Worm (Caenorhabditis elegans): ENCODE measurements around the gene T15B12.2.

T15B12.2 gene

ce11 chrIII:5285484-5285883 is 16.2 kb downstream of the T15B12.2 start:
- no peak for TF ChIP-seq unc-62 (GFP tag; optimal IDR thresholded peaks at IDR 0.05)
- TF ChIP-seq ceh-82 (tag; optimal IDR thresholded peaks at IDR 0.05): no peak
- no peak for TF ChIP-seq nhr-21 (tag; optimal IDR thresholded peaks at IDR 0.05)
- no peak for TF ChIP-seq mab-5 (tag; optimal IDR thresholded peaks at IDR 0.05)
- no peak for TF ChIP-seq unc-55 (GFP tag; optimal IDR thresholded peaks at IDR 0.05)
- no peak for TF ChIP-seq gmeb-1 (tag; optimal IDR thresholded peaks at IDR 0.05)
- TF ChIP-seq nhr-129 (tag; optimal IDR thresholded peaks at IDR 0.05): no peak
- TF ChIP-seq nhr-12 (tag; optimal IDR thresholded peaks at IDR 0.05): no peak
- TF ChIP-seq sem-4 (tag; optimal IDR thresholded peaks at IDR 0.05): no peak
- TF ChIP-seq alr-1 (tag; optimal IDR thresholded peaks at IDR 0.05): no peak
- no peak for TF ChIP-seq crh-2 (tag; optimal IDR thresholded peaks at IDR 0.05)
- TF ChIP-seq egl-27 (tag; optimal IDR thresholded peaks at IDR 0.05): no peak

ce11 chrIII:5280228-5280627 is 21.5 kb downstream of the T15B12.2 start:
- TF ChIP-seq skn-1 (tag; optimal IDR thresholded peaks at IDR 0.05): no peak
- no peak for TF ChIP-seq nhr-23 (tag; optimal IDR thresholded peaks at IDR 0.05)
- TF ChIP-seq sem-4 (tag; optimal IDR thresholded peaks at IDR 0.05): no peak
- TF ChIP-seq nhr-11 (tag; optimal IDR thresholded peaks at IDR 0.05): no peak
- TF ChIP-seq nhr-21 (tag; optimal IDR thresholded peaks at IDR 0.05): no peak
- TF ChIP-seq ztf-4 (tag; optimal IDR thresholded peaks at IDR 0.05): no peak
- peak; percentile 14 for TF ChIP-seq unc-55 (GFP tag; optimal IDR thresholded peaks at IDR 0.05)
- TF ChIP-seq lsy-2 (tag; optimal IDR thresholded peaks at IDR 0.05): peak in 1 of 2 experiments; percentile 46
- peak; percentile 17 for TF ChIP-seq crh-2 (tag; optimal IDR thresholded peaks at IDR 0.05)
- TF ChIP-seq lin-39 (tag; optimal IDR thresholded peaks at IDR 0.05): no peak
- no peak for TF ChIP-seq lin-13 (GFP tag; optimal IDR thresholded peaks at IDR 0.05)
- no peak for TF ChIP-seq ZK546.5 (tag; optimal IDR thresholded peaks at IDR 0.05)
- no peak for TF ChIP-seq lin-11 (tag; optimal IDR thresholded peaks at IDR 0.05)
- peak; percentile 31 for TF ChIP-seq C34F6.9 (tag; optimal IDR thresholded peaks at IDR 0.05)
- peak; percentile 14 for TF ChIP-seq sma-9 (GFP tag; optimal IDR thresholded peaks at IDR 0.05)
- no peak for TF ChIP-seq sma-9 (tag; optimal IDR thresholded peaks at IDR 0.05)
- no peak for TF ChIP-seq ceh-16 (tag; optimal IDR thresholded peaks at IDR 0.05)
- no peak for TF ChIP-seq peb-1 (tag; optimal IDR thresholded peaks at IDR 0.05)
- peak; percentile 43 for TF ChIP-seq nhr-129 (tag; optimal IDR thresholded peaks at IDR 0.05)
- peak; percentile 34 for TF ChIP-seq egl-27 (tag; optimal IDR thresholded peaks at IDR 0.05)
- no peak for TF ChIP-seq gmeb-1 (tag; optimal IDR thresholded peaks at IDR 0.05)
- no peak for TF ChIP-seq Y55F3AM.14 (GFP tag; optimal IDR thresholded peaks at IDR 0.05)
- no peak for TF ChIP-seq elt-1 (tag; optimal IDR thresholded peaks at IDR 0.05)
- no peak for TF ChIP-seq dmd-4 (tag; optimal IDR thresholded peaks at IDR 0.05)

ce11 chrIII:5277740-5278139 is 23.9 kb downstream of the T15B12.2 start, which contains the start of gene clk-1:
Gene clk-1, plus strand, starts transcription at chrIII:5277894.
- TF ChIP-seq zag-1 (tag; optimal IDR thresholded peaks at IDR 0.05): no peak
- no peak for TF ChIP-seq ceh-16 (tag; optimal IDR thresholded peaks at IDR 0.05)
- TF ChIP-seq ama-1 (optimal IDR thresholded peaks at IDR 0.05): no peak
- no peak for TF ChIP-seq ZK546.5 (tag; optimal IDR thresholded peaks at IDR 0.05)
- TF ChIP-seq unc-55 (GFP tag; optimal IDR thresholded peaks at IDR 0.05): no peak
- TF ChIP-seq unc-62 (GFP tag; optimal IDR thresholded peaks at IDR 0.05): no peak
- no peak for TF ChIP-seq peb-1 (tag; optimal IDR thresholded peaks at IDR 0.05)
- no peak for TF ChIP-seq ztf-1 (GFP tag; conservative IDR thresholded peaks at IDR 0.05)
- no peak for TF ChIP-seq elt-3 (tag; optimal IDR thresholded peaks at IDR 0.05)
- TF ChIP-seq nhr-6 (tag; optimal IDR thresholded peaks at IDR 0.05): no peak
- no peak for TF ChIP-seq nhr-21 (tag; optimal IDR thresholded peaks at IDR 0.05)
- TF ChIP-seq fos-1 (tag; optimal IDR thresholded peaks at IDR 0.05): no peak
- no peak for TF ChIP-seq sma-9 (GFP tag; optimal IDR thresholded peaks at IDR 0.05)
- TF ChIP-seq sma-9 (tag; optimal IDR thresholded peaks at IDR 0.05): no peak
- no peak for TF ChIP-seq lin-39 (tag; optimal IDR thresholded peaks at IDR 0.05)
- TF ChIP-seq elt-1 (tag; optimal IDR thresholded peaks at IDR 0.05): no peak
- TF ChIP-seq C34F6.9 (tag; optimal IDR thresholded peaks at IDR 0.05): no peak
- no peak for TF ChIP-seq ztf-4 (tag; optimal IDR thresholded peaks at IDR 0.05)
- no peak for TF ChIP-seq egl-27 (tag; optimal IDR thresholded peaks at IDR 0.05)

- TF ChIP-seq fos-1 (tag; optimal IDR thresholded peaks at IDR 0.05) (peak; percentile 23), nhr-21 (tag; optimal IDR thresholded peaks at IDR 0.05) (no peak), Y55F3AM.14 (GFP tag; optimal IDR thresholded peaks at IDR 0.05) (no peak), C34F6.9 (tag; optimal IDR thresholded peaks at IDR 0.05) (peak; percentile 82), R02D3.7 (tag; optimal IDR thresholded peaks at IDR 0.05) (no peak), ceh-82 (tag; optimal IDR thresholded peaks at IDR 0.05) (no peak), lsy-2 (tag; optimal IDR thresholded peaks at IDR 0.05) (peak in 1 of 2 experiments; percentile 73), sma-9 (GFP tag; optimal IDR thresholded peaks at IDR 0.05) (no peak), sma-9 (tag; optimal IDR thresholded peaks at IDR 0.05) (no peak), nhr-129 (tag; optimal IDR thresholded peaks at IDR 0.05) (peak; percentile 31), sma-3 (GFP tag; optimal IDR thresholded peaks at IDR 0.05) (no peak), unc-39 (tag; optimal IDR thresholded peaks at IDR 0.05) (no peak), dmd-4 (tag; optimal IDR thresholded peaks at IDR 0.05) (no peak), F13H6.1 (tag; optimal IDR thresholded peaks at IDR 0.05) (peak; percentile 4), elt-1 (tag; optimal IDR thresholded peaks at IDR 0.05) (no peak), nhr-23 (tag; optimal IDR thresholded peaks at IDR 0.05) (no peak), ama-1 (optimal IDR thresholded peaks at IDR 0.05) (no peak), egl-27 (tag; optimal IDR thresholded peaks at IDR 0.05) (no peak), nhr-237 (tag; optimal IDR thresholded peaks at IDR 0.05) (no peak), skn-1 (tag; optimal IDR thresholded peaks at IDR 0.05) (no peak), lin-13 (GFP tag; optimal IDR thresholded peaks at IDR 0.05) (peak; percentile 62), nhr-11 (tag; optimal IDR thresholded peaks at IDR 0.05) (no peak), aly-2 (tag; optimal IDR thresholded peaks at IDR 0.05) (no peak), sem-4 (tag; optimal IDR thresholded peaks at IDR 0.05) (no peak), snpc-4 (tag; optimal IDR thresholded peaks at IDR 0.05) (no peak), nhr-25 (tag; optimal IDR thresholded peaks at IDR 0.05) (peak; percentile 3), ZK546.5 (tag; optimal IDR thresholded peaks at IDR 0.05) (no peak)
These were observed 26.9 kb downstream of the T15B12.2 start, which contains the start of the genes daf-41 and toc-1 for ce11 chrIII:5274715-5275355. Gene daf-41, minus strand, starts transcription at chrIII:5274765. Gene toc-1, plus strand, starts transcription at chrIII:5275251.

All from whole organism, L2 larva.